Fruit fly (Drosophila melanogaster) whole organism, embryonic: ENCODE measurements around the gene DhpD.

ENCODE experiments used
- Adf1 ChIP-seq: fragments of 200-800 bp; sonication (Bioruptor generic); IDR thresholded peaks from 2 replicates; pipeline ENCODE4 v1.3.6; 2022; ENCODE audit warnings: missing biosample characterization, missing genetic modification characterization
- CG12391 ChIP-seq: fragments of 200-800 bp; sonication (Bioruptor generic); optimal IDR thresholded peaks from 3 replicates; lab custom pipeline; 2018; ENCODE audit warnings: missing biosample characterization, mild to moderate bottlenecking, missing genetic modification characterization, moderate library complexity
- CG14710 ChIP-seq: fragments of 200-800 bp; sonication (Bioruptor generic); optimal IDR thresholded peaks from 3 replicates; lab custom pipeline; 2019; ENCODE audit warnings: missing biosample characterization, mild to moderate bottlenecking, missing genetic modification characterization, moderate library complexity
- CG17802 ChIP-seq: fragments of 200-800 bp; sonication (Bioruptor generic); optimal IDR thresholded peaks from 2 replicates; lab custom pipeline; 2018; ENCODE audit warnings: missing biosample characterization, mild to moderate bottlenecking, missing genetic modification characterization, moderate library complexity
- CG18011 ChIP-seq: fragments of 200-800 bp; sonication (Bioruptor generic); optimal IDR thresholded peaks from 2 replicates; lab custom pipeline; 2017; ENCODE audit warnings: missing biosample characterization, missing genetic modification characterization, mild to moderate bottlenecking, moderate library complexity, missing genotype
- CG2120 ChIP-seq: fragments of 200-800 bp; sonication (Bioruptor generic); optimal IDR thresholded peaks from 3 replicates; lab custom pipeline; 2016; ENCODE audit warnings: missing biosample characterization, missing genetic modification characterization
- CG2129 ChIP-seq: fragments of 200-800 bp; sonication (Bioruptor generic); IDR thresholded peaks from 2 replicates; pipeline ENCODE4 v1.3.6; 2022; ENCODE audit warnings: missing biosample characterization, missing genetic modification characterization; ENCODE audit not compliant: partially characterized antibody
- CG3163 ChIP-seq: fragments of 200-800 bp; sonication (Bioruptor generic); optimal IDR thresholded peaks from 3 replicates; lab custom pipeline; 2016; ENCODE audit warnings: missing biosample characterization, missing genetic modification characterization
- CG32772 ChIP-seq: fragments of 200-800 bp; sonication (Bioruptor generic); IDR thresholded peaks from 2 replicates; pipeline ENCODE4 v1.3.6; 2022; ENCODE audit warnings: missing biosample characterization, missing genetic modification characterization
- CG3281 ChIP-seq: fragments of 200-800 bp; sonication (Bioruptor generic); optimal IDR thresholded peaks from 3 replicates; lab custom pipeline; 2017; ENCODE audit warnings: missing biosample characterization, mild to moderate bottlenecking, missing genetic modification characterization
- CG3847 ChIP-seq: fragments of 200-800 bp; sonication (Bioruptor generic); IDR thresholded peaks from 2 replicates; pipeline ENCODE4 v1.3.6; 2022; ENCODE audit warnings: missing biosample characterization, missing genetic modification characterization
- CG4820 ChIP-seq: fragments of 200-800 bp; sonication (Bioruptor generic); optimal IDR thresholded peaks from 3 replicates; lab custom pipeline; 2016; ENCODE audit warnings: missing biosample characterization, missing genetic modification characterization
- CG5953 ChIP-seq: fragments of 200-800 bp; sonication (Bioruptor generic); IDR thresholded peaks from 2 replicates; pipeline ENCODE4 v1.3.6; 2022; ENCODE audit warnings: missing biosample characterization, missing genetic modification characterization
- CG6254 ChIP-seq: fragments of 200-800 bp; sonication (Bioruptor generic); optimal IDR thresholded peaks from 3 replicates; lab custom pipeline; 2017; ENCODE audit warnings: mild to moderate bottlenecking, missing biosample characterization, missing genetic modification reagents, missing genetic modification characterization
- CG6791 ChIP-seq: fragments of 200-800 bp; sonication (Bioruptor generic); IDR thresholded peaks from 3 replicates; pipeline ENCODE4 v1.3.6; 2022; ENCODE audit warnings: missing biosample characterization, missing genetic modification characterization; ENCODE audit not compliant: partially characterized antibody
- CG8089 ChIP-seq: fragments of 200-800 bp; sonication (Bioruptor generic); optimal IDR thresholded peaks from 3 replicates; lab custom pipeline; 2016; ENCODE audit warnings: missing biosample characterization, missing genetic modification characterization
- CG8944 ChIP-seq: fragments of 200-800 bp; sonication (Bioruptor generic); optimal IDR thresholded peaks from 3 replicates; lab custom pipeline; 2016; ENCODE audit warnings: missing biosample characterization, missing genetic modification characterization
- CG9876 ChIP-seq: fragments of 200-800 bp; sonication (Bioruptor generic); optimal IDR thresholded peaks from 2 replicates; lab custom pipeline; 2016; ENCODE audit warnings: missing biosample characterization, missing genetic modification characterization
- Dbx ChIP-seq: fragments of 200-800 bp; sonication (Bioruptor generic); IDR thresholded peaks from 3 replicates; pipeline ENCODE4 v1.3.6; 2022; ENCODE audit warnings: missing biosample characterization, missing genetic modification characterization
- Deaf1 ChIP-seq: fragments of 200-800 bp; optimal IDR thresholded peaks from 3 replicates; lab custom pipeline; 2019; ENCODE audit warnings: missing biosample characterization, mild to moderate bottlenecking, missing genetic modification characterization, moderate library complexity
- Doc3 ChIP-seq: fragments of 200-800 bp; sonication (Bioruptor generic); IDR thresholded peaks from 3 replicates; pipeline ENCODE4 v1.3.6; 2022; ENCODE audit warnings: missing biosample characterization, missing genetic modification characterization; ENCODE audit not compliant: partially characterized antibody
- ERR ChIP-seq: fragments of 200-800 bp; sonication (Bioruptor generic); optimal IDR thresholded peaks from 2 replicates; lab custom pipeline; 2016; ENCODE audit warnings: missing biosample characterization, missing genetic modification characterization
- Hr39 ChIP-seq: fragments of >200 bp; optimal IDR thresholded peaks from 2 replicates; lab custom pipeline; 2017
- MBD-R2 ChIP-seq: fragments of 200-800 bp; sonication (Bioruptor generic); IDR thresholded peaks from 2 replicates; pipeline ENCODE4 v1.3.6; 2022; ENCODE audit warnings: missing biosample characterization, missing genetic modification characterization
- Nf-YB ChIP-seq: fragments of 200-800 bp; sonication (Bioruptor generic); optimal IDR thresholded peaks from 3 replicates; lab custom pipeline; 2019; ENCODE audit warnings: missing biosample characterization, mild to moderate bottlenecking, missing genetic modification characterization, moderate library complexity
- Scr ChIP-seq: fragments of 200-800 bp; sonication (Bioruptor generic); IDR thresholded peaks from 2 replicates; pipeline ENCODE4 v1.3.6; 2022; ENCODE audit warnings: missing biosample characterization, missing genetic modification characterization; ENCODE audit not compliant: partially characterized antibody
- Side ChIP-seq: fragments of 200-800 bp; sonication (Bioruptor generic); optimal IDR thresholded peaks from 2 replicates; lab custom pipeline; 2016; ENCODE audit warnings: missing biosample characterization, missing genetic modification characterization
- Trl ChIP-seq, 3 experiments: fragments of >200 bp in 2 of 3; fragments of 200-800 bp in 1 of 3; sonication (Bioruptor generic) in 1 of 3; optimal IDR thresholded peaks; 2 replicates in 1 of 3; 3 replicates in 2 of 3; lab custom pipeline; 2016 to 2017; ENCODE audit warnings: missing biosample characterization in 1 of 3, missing genetic modification characterization in 1 of 3
- ara ChIP-seq: fragments of 200-800 bp; sonication (Bioruptor generic); IDR thresholded peaks from 2 replicates; pipeline ENCODE4 v1.3.6; 2022; ENCODE audit warnings: missing biosample characterization, missing genetic modification characterization
- ato ChIP-seq: fragments of 200-800 bp; sonication (Bioruptor generic); IDR thresholded peaks from 2 replicates; pipeline ENCODE4 v1.3.6; 2022; ENCODE audit warnings: missing biosample characterization, missing genetic modification characterization; ENCODE audit not compliant: partially characterized antibody
- dysf ChIP-seq: fragments of 200-800 bp; sonication (Bioruptor generic); IDR thresholded peaks from 3 replicates; pipeline ENCODE4 v1.3.6; 2022; ENCODE audit warnings: missing biosample characterization, missing genetic modification characterization
- exex ChIP-seq: fragments of 200-800 bp; sonication (Bioruptor generic); optimal IDR thresholded peaks from 4 replicates; lab custom pipeline; 2018; ENCODE audit warnings: missing biosample characterization, mild to moderate bottlenecking, missing genetic modification characterization, moderate library complexity
- fd3F ChIP-seq: fragments of 200-800 bp; sonication (Bioruptor generic); optimal IDR thresholded peaks from 2 replicates; lab custom pipeline; 2018; ENCODE audit warnings: missing biosample characterization, mild to moderate bottlenecking, missing genetic modification characterization, moderate library complexity
- gce ChIP-seq: fragments of 200-800 bp; sonication (Bioruptor generic); IDR thresholded peaks from 3 replicates; pipeline ENCODE4 v1.3.6; 2022; ENCODE audit warnings: missing biosample characterization, missing genetic modification characterization
- kah ChIP-seq: fragments of 200-800 bp; sonication (Bioruptor generic); optimal IDR thresholded peaks from 2 replicates; lab custom pipeline; 2018; ENCODE audit warnings: missing biosample characterization, mild to moderate bottlenecking, missing genetic modification characterization
- lmd ChIP-seq: fragments of 200-800 bp; sonication (Bioruptor generic); IDR thresholded peaks from 2 replicates; pipeline ENCODE4 v1.3.6; 2022; ENCODE audit warnings: missing biosample characterization, missing genetic modification characterization
- maf-S ChIP-seq: fragments of 200-800 bp; sonication (Bioruptor generic); optimal IDR thresholded peaks from 2 replicates; lab custom pipeline; 2016; ENCODE audit warnings: missing biosample characterization, missing genetic modification characterization
- nau ChIP-seq: fragments of 200-800 bp; sonication (Bioruptor generic); optimal IDR thresholded peaks from 3 replicates; lab custom pipeline; 2017; ENCODE audit warnings: missing biosample characterization, mild to moderate bottlenecking, missing genetic modification characterization, missing genetic modification reagents
- nmo ChIP-seq: fragments of 200-800 bp; sonication (Bioruptor generic); optimal IDR thresholded peaks from 2 replicates; lab custom pipeline; 2018; ENCODE audit warnings: missing biosample characterization, mild to moderate bottlenecking, missing genetic modification characterization, moderate library complexity
- onecut ChIP-seq: fragments of 200-800 bp; sonication (Bioruptor generic); IDR thresholded peaks from 2 replicates; pipeline ENCODE4 v1.3.6; 2022; ENCODE audit warnings: missing biosample characterization, missing genetic modification characterization
- seq ChIP-seq: fragments of 200-800 bp; sonication (Bioruptor generic); IDR thresholded peaks from 2 replicates; pipeline ENCODE4 v1.3.6; 2022; ENCODE audit warnings: missing biosample characterization, missing genetic modification characterization
- shn ChIP-seq: fragments of 200-800 bp; sonication (Bioruptor generic); optimal IDR thresholded peaks from 3 replicates; lab custom pipeline; 2016; ENCODE audit warnings: missing biosample characterization, missing genetic modification characterization
- sob ChIP-seq: fragments of 200-800 bp; sonication (Bioruptor generic); IDR thresholded peaks from 2 replicates; pipeline ENCODE4 v1.3.6; 2022; ENCODE audit warnings: missing biosample characterization, missing genetic modification characterization
- ssp ChIP-seq: fragments of 200-800 bp; sonication (Bioruptor generic); IDR thresholded peaks from 2 replicates; pipeline ENCODE4 v1.3.6; 2022; ENCODE audit warnings: missing biosample characterization, missing genetic modification characterization
- tap ChIP-seq: fragments of 200-800 bp; optimal IDR thresholded peaks from 3 replicates; lab custom pipeline; 2019; ENCODE audit warnings: missing biosample characterization, mild to moderate bottlenecking, missing genetic modification characterization, moderate library complexity
- tio ChIP-seq: fragments of 200-800 bp; sonication (Bioruptor generic); optimal IDR thresholded peaks from 2 replicates; lab custom pipeline; 2017; ENCODE audit warnings: missing biosample characterization, missing genetic modification characterization, inconsistent platforms
- unpg ChIP-seq: fragments of 200-800 bp; sonication (Bioruptor generic); optimal IDR thresholded peaks from 3 replicates; lab custom pipeline; 2018; ENCODE audit warnings: missing biosample characterization, mild to moderate bottlenecking, missing genetic modification characterization, moderate library complexity
- z ChIP-seq: fragments of 200-800 bp; sonication (Bioruptor generic); IDR thresholded peaks from 3 replicates; pipeline ENCODE4 v1.3.6; 2022; ENCODE audit warnings: missing biosample characterization, missing genetic modification characterization
- zfh2 ChIP-seq: fragments of 200-800 bp; sonication (Bioruptor generic); optimal IDR thresholded peaks from 2 replicates; lab custom pipeline; 2016; ENCODE audit warnings: missing biosample characterization, missing genetic modification characterization

DhpD gene

DNA sequence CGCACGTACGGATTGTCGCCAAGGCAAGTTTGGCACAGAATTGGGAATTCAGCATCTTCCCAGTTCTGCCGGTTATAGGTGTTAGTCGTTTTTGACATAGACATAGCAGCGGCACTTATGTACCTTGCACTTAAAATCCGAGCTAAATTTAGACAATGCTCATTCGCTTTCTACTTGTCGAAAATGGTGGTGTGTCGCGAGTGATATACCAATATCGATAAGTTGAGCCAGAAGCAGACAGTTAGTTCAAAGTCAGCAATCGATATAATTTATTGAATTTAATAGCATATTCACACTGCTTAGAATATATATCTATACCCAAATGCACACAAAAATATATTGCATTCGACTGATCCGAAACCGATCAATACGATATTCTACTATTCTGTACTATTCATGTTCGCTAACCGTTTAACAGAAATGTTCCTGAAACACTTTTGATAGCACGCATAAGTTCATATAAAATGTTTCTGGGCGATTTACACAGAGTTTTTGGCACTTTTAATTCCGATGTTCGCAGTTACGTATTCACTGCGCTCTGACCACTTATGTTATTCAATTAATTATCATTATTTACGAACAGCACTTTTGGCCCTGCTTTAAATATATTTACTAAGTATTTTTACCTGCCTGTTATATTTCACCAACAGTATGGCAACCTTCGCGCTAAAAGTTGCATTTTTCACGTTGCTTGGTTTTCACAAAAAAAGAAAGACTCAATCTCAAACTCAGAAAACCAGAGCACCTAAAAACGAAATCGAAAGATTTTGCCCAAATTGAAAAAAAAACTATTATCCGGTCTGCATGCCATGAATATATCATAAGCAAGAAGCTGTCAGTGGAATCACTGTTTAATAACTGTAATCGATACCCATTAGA is 3.3 kb upstream of the DhpD start, which contains the start of gene CG14641 (continued):
- TF ChIP-seq ato (GFP tag; lab: Robert Waterston, UW) (0 out of 2 replicates have a peak, but pooled peaks have one; percentile 56), zfh2 (GFP tag; lab: Kevin White, UChicago) (no peak), fd3F (GFP tag; lab: Kevin White, UChicago) (no peak), kah (GFP tag; lab: Kevin White, UChicago) (no peak), Adf1 (GFP tag; lab: Robert Waterston, UW) (no peak), CG2129 (GFP tag; lab: Robert Waterston, UW) (no peak; the same call in 1 of the 2 replicates), Doc3 (0 out of 3 replicates have a peak, but pooled peaks have one; percentile 36), lmd (no peak), CG3281 (GFP tag; lab: Kevin White, UChicago) (no peak), CG17802 (tag; lab: Kevin White, UChicago) (peak; percentile 85), exex (no peak), Dbx (GFP tag; lab: Robert Waterston, UW) (no peak), tio (GFP tag; lab: Kevin White, UChicago) (peak; percentile 47), maf-S (GFP tag; lab: Kevin White, UChicago) (no peak), Deaf1 (tag; lab: Kevin White, UChicago) (no peak), CG14710 (tag; lab: Kevin White, UChicago) (peak; percentile 23), onecut (no peak), ara (GFP tag; lab: Robert Waterston, UW) (no peak), CG8944 (GFP tag; lab: Kevin White, UChicago) (no peak), CG3163 (GFP tag; lab: Kevin White, UChicago) (no peak), dysf (no peak), CG2120 (no peak), CG4820 (GFP tag; lab: Kevin White, UChicago) (no peak), tap (tag; lab: Kevin White, UChicago) (no peak), gce (no peak), CG6791 (GFP tag; lab: Robert Waterston, UW) (peak; percentile 53; the same call in 1 of the 3 replicates), CG8089 (GFP tag; lab: Kevin White, UChicago) (no peak), Scr (GFP tag; lab: Robert Waterston, UW) (peak; percentile 44), seq (GFP tag; lab: Robert Waterston, UW) (no peak), shn (GFP tag; lab: Kevin White, UChicago) (no peak), CG3847 (GFP tag; lab: Robert Waterston, UW) (no peak), Side (GFP tag; lab: Kevin White, UChicago) (no peak), MBD-R2 (GFP tag; lab: Robert Waterston, UW) (peak; percentile 37), nau (GFP tag; lab: Kevin White, UChicago) (no peak), ERR (no peak), Nf-YB (GFP tag; lab: Kevin White, UChicago) (no peak), CG9876 (GFP tag; lab: Kevin White, UChicago) (no peak), sob (GFP tag; lab: Robert Waterston, UW) (no peak), Trl (optimal IDR thresholded peaks at IDR 0.05; lab: Kevin White, UChicago) (no peak), Trl (GFP tag; optimal IDR thresholded peaks at IDR 0.05; lab: Kevin White, UChicago) (no peak), ssp (GFP tag; lab: Robert Waterston, UW) (peak; percentile 97), z (GFP tag; lab: Robert Waterston, UW) (no peak), CG32772 (GFP tag; lab: Robert Waterston, UW) (no peak), CG6254 (no peak), CG18011 (GFP tag; lab: Kevin White, UChicago) (no peak), CG5953 (GFP tag; lab: Robert Waterston, UW) (no peak), nmo (GFP tag; lab: Kevin White, UChicago) (peak; percentile 27), Hr39 (lab: Kevin White, UChicago) (no peak), unpg (GFP tag; lab: Kevin White, UChicago) (no peak), CG12391 (tag; lab: Kevin White, UChicago) (no peak)
